Worm (Caenorhabditis elegans): ENCODE data around the gene glb-10.
A peak's percentile ranks its signal among the peaks of the same experiment; 100 is the strongest.

DNA sequence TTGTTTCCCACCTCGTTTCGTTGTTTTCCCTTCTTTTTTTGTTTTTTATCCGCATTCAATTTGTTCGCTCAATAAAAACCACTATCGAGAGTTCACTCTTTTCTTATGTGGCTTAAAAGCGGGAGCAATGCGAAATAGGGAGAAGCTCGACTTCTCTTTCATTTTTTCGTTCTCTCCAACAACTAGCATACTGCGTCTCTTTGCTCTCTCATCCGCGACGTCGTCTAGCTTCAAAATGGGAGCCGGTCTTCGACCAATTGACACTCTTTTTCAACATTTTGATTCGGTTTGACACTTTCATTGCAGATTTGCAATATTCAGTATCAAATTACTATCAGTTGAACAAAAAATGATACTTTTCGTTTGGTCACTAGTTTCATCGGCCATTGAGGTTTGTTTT is 35.2 kb downstream of the glb-10 start, which contains the start of gene bpl-1:
- TF ChIP-seq fkh-10 (GFP tag; optimal IDR thresholded peaks at IDR 0.05), result no peak
- no peak for TF ChIP-seq rnt-1 (tag; optimal IDR thresholded peaks at IDR 0.05)
- TF ChIP-seq mep-1 (tag; optimal IDR thresholded peaks at IDR 0.05), result no peak
- TF ChIP-seq lin-35 (GFP tag; optimal IDR thresholded peaks at IDR 0.05), result no peak
- TF ChIP-seq nhr-84 (tag; optimal IDR thresholded peaks at IDR 0.05), result no peak
- no peak for TF ChIP-seq unc-130 (tag; optimal IDR thresholded peaks at IDR 0.05)
- TF ChIP-seq aly-2 (tag; optimal IDR thresholded peaks at IDR 0.05), result no peak
- no peak for TF ChIP-seq sptf-1 (tag; optimal IDR thresholded peaks at IDR 0.05)
- no peak for TF ChIP-seq sup-37 (GFP tag; optimal IDR thresholded peaks at IDR 0.05)
- TF ChIP-seq nhr-77 (tag; optimal IDR thresholded peaks at IDR 0.05), result no peak
- peak in 1 of 3 experiments; percentile 2 for TF ChIP-seq ceh-82 (tag; optimal IDR thresholded peaks at IDR 0.05)
- no peak for TF ChIP-seq nhr-237 (tag; optimal IDR thresholded peaks at IDR 0.05)
